Worm (Caenorhabditis elegans) whole organism, late embryonic: ENCODE results near the gene T10F2.2.

Experiments
- C08G9.2 ChIP-seq: sonication (generic microtip); optimal IDR thresholded peaks from 2 replicates; lab custom pipeline; 2016; ENCODE audit warnings: mild to moderate bottlenecking, missing genetic modification characterization, moderate library complexity, missing compliant biosample characterization
- C38D4.7 ChIP-seq: fragments of 200-800 bp; sonication (Bioruptor generic); optimal IDR thresholded peaks from 2 replicates; lab custom pipeline; 2018; ENCODE audit warnings: mild to moderate bottlenecking, missing genetic modification characterization, moderate library complexity, missing compliant biosample characterization
- F13H6.1 ChIP-seq: sonication (generic microtip); optimal IDR thresholded peaks from 2 replicates; lab custom pipeline; 2016; ENCODE audit warnings: missing genetic modification characterization, missing compliant biosample characterization
- K09A11.1 ChIP-seq: sonication (generic microtip); optimal IDR thresholded peaks from 2 replicates; lab custom pipeline; 2017; ENCODE audit warnings: antibody characterized with exemption, mild to moderate bottlenecking, missing genetic modification characterization, missing compliant biosample characterization; ENCODE audit not compliant: insufficient read depth
- T23F11.4 ChIP-seq: fragments of 200-800 bp; sonication (Bioruptor generic); optimal IDR thresholded peaks from 2 replicates; lab custom pipeline; 2018; ENCODE audit warnings: mild to moderate bottlenecking, missing genetic modification characterization, missing compliant biosample characterization
- Y22D7AL.16 ChIP-seq: sonication (generic microtip); optimal IDR thresholded peaks from 2 replicates; lab custom pipeline; 2016; ENCODE audit warnings: missing genetic modification characterization, missing compliant biosample characterization
- ahr-1 ChIP-seq: sonication (generic microtip); optimal IDR thresholded peaks from 2 replicates; lab custom pipeline; 2016; ENCODE audit warnings: missing genetic modification characterization, missing compliant biosample characterization
- ceh-14 ChIP-seq: sonication (generic microtip); optimal IDR thresholded peaks from 2 replicates; lab custom pipeline; 2016; ENCODE audit warnings: missing genotype, missing genetic modification characterization, missing compliant biosample characterization
- ceh-18 ChIP-seq: sonication (generic microtip); optimal IDR thresholded peaks from 2 replicates; lab custom pipeline; 2016; ENCODE audit warnings: missing genetic modification characterization, missing compliant biosample characterization
- ceh-19 ChIP-seq: fragments of 200-800 bp; sonication (Bioruptor generic); optimal IDR thresholded peaks from 2 replicates; lab custom pipeline; 2018; ENCODE audit warnings: mild to moderate bottlenecking, missing genetic modification characterization, missing compliant biosample characterization
- ceh-2 ChIP-seq: sonication (generic microtip); optimal IDR thresholded peaks from 2 replicates; lab custom pipeline; 2016; ENCODE audit warnings: missing genotype, missing genetic modification characterization, missing compliant biosample characterization
- ceh-31 ChIP-seq: sonication (generic microtip); optimal IDR thresholded peaks from 2 replicates; lab custom pipeline; 2016; ENCODE audit warnings: missing genetic modification characterization, missing compliant biosample characterization
- ceh-34 ChIP-seq: sonication (generic microtip); optimal IDR thresholded peaks from 2 replicates; lab custom pipeline; 2016; ENCODE audit warnings: mild to moderate bottlenecking, missing genetic modification characterization, missing compliant biosample characterization
- ceh-6 ChIP-seq: fragments of 200-800 bp; sonication (Bioruptor generic); optimal IDR thresholded peaks from 2 replicates; lab custom pipeline; 2018; ENCODE audit warnings: mild to moderate bottlenecking, missing genetic modification characterization, missing compliant biosample characterization
- ceh-9 ChIP-seq: sonication (generic microtip); optimal IDR thresholded peaks from 2 replicates; lab custom pipeline; 2016; ENCODE audit warnings: mild to moderate bottlenecking, missing genetic modification characterization, inconsistent platforms, missing compliant biosample characterization
- che-1 ChIP-seq: sonication (generic microtip); optimal IDR thresholded peaks from 2 replicates; lab custom pipeline; 2016; ENCODE audit warnings: mild to moderate bottlenecking, missing genetic modification characterization, missing compliant biosample characterization
- dmd-4 ChIP-seq: sonication (generic microtip); optimal IDR thresholded peaks from 2 replicates; lab custom pipeline; 2016; ENCODE audit warnings: borderline replicate concordance, missing genetic modification characterization, missing compliant biosample characterization
- dve-1 ChIP-seq: sonication (generic microtip); optimal IDR thresholded peaks from 2 replicates; lab custom pipeline; 2017; ENCODE audit warnings: antibody characterized with exemption, mild to moderate bottlenecking, missing genetic modification characterization, missing compliant biosample characterization
- elt-2 ChIP-seq: sonication (generic microtip); optimal IDR thresholded peaks from 2 replicates; lab custom pipeline; 2016; ENCODE audit warnings: missing genetic modification reagents, missing genetic modification characterization, missing compliant biosample characterization
- elt-4 ChIP-seq: sonication (generic microtip); optimal IDR thresholded peaks from 2 replicates; lab custom pipeline; 2016; ENCODE audit warnings: missing genetic modification characterization, missing compliant biosample characterization
- fkh-10 ChIP-seq: fragments of 150-350 bp; optimal IDR thresholded peaks from 2 replicates; lab custom pipeline; 2014; ENCODE audit warnings: missing biosample characterization, missing genetic modification reagents, missing genetic modification characterization
- gmeb-2 ChIP-seq: sonication (generic microtip); optimal IDR thresholded peaks from 2 replicates; lab custom pipeline; 2016; ENCODE audit warnings: missing genetic modification characterization, inconsistent platforms, missing compliant biosample characterization
- hlh-13 ChIP-seq: fragments of 200-800 bp; sonication (Bioruptor generic); optimal IDR thresholded peaks from 2 replicates; lab custom pipeline; 2018; ENCODE audit warnings: mild to moderate bottlenecking, missing genetic modification characterization, missing compliant biosample characterization
- hlh-15 ChIP-seq: sonication (generic microtip); optimal IDR thresholded peaks from 2 replicates; lab custom pipeline; 2016; ENCODE audit warnings: missing genetic modification characterization, missing compliant biosample characterization
- hlh-30 ChIP-seq: sonication (generic microtip); optimal IDR thresholded peaks from 2 replicates; lab custom pipeline; 2017; ENCODE audit warnings: antibody characterized with exemption, missing genetic modification characterization, missing compliant biosample characterization; ENCODE audit not compliant: insufficient read depth
- hlh-8 ChIP-seq: sonication (generic microtip); optimal IDR thresholded peaks from 2 replicates; lab custom pipeline; 2016; ENCODE audit warnings: missing genotype, missing genetic modification characterization, missing compliant biosample characterization
- lim-6 ChIP-seq: sonication (generic microtip); optimal IDR thresholded peaks from 2 replicates; lab custom pipeline; 2016; ENCODE audit warnings: missing genetic modification characterization, missing compliant biosample characterization
- lin-11 ChIP-seq: fragments of 200-800 bp; sonication (Bioruptor generic); optimal IDR thresholded peaks from 2 replicates; lab custom pipeline; 2018; ENCODE audit warnings: mild to moderate bottlenecking, missing genetic modification characterization, missing compliant biosample characterization
- nfya-1 ChIP-seq: sonication (generic microtip); optimal IDR thresholded peaks from 2 replicates; lab custom pipeline; 2017; ENCODE audit warnings: missing genetic modification characterization, mild to moderate bottlenecking, missing compliant biosample characterization, antibody characterized with exemption, moderate library complexity
- nhr-11 ChIP-seq: fragments of 150-350 bp; optimal IDR thresholded peaks from 2 replicates; lab custom pipeline; 2014; ENCODE audit warnings: missing biosample characterization, missing genetic modification characterization
- nhr-232 ChIP-seq: sonication (generic microtip); optimal IDR thresholded peaks from 2 replicates; lab custom pipeline; 2016; ENCODE audit warnings: missing genetic modification characterization, missing compliant biosample characterization
- pat-9 ChIP-seq: fragments of 200-800 bp; sonication (Bioruptor generic); optimal IDR thresholded peaks from 2 replicates; lab custom pipeline; 2018; ENCODE audit warnings: mild to moderate bottlenecking, missing genetic modification characterization, moderate library complexity, missing compliant biosample characterization
- pha-2 ChIP-seq: sonication (generic microtip); optimal IDR thresholded peaks from 2 replicates; lab custom pipeline; 2017; ENCODE audit warnings: mild to moderate bottlenecking, missing genetic modification characterization, missing compliant biosample characterization
- pqm-1 ChIP-seq: sonication (generic microtip); optimal IDR thresholded peaks from 2 replicates; lab custom pipeline; 2016; ENCODE audit warnings: missing genetic modification characterization, missing compliant biosample characterization
- ref-2 ChIP-seq: sonication (generic microtip); optimal IDR thresholded peaks from 2 replicates; lab custom pipeline; 2016; ENCODE audit warnings: missing genetic modification characterization, missing compliant biosample characterization
- rnt-1 ChIP-seq: sonication (generic microtip); optimal IDR thresholded peaks from 2 replicates; lab custom pipeline; 2016; ENCODE audit warnings: missing genetic modification characterization, missing compliant biosample characterization
- sox-2 ChIP-seq: fragments of 200-800 bp; sonication (Bioruptor generic); IDR thresholded peaks from 2 replicates; pipeline ENCODE4 v1.3.6; 2022; ENCODE audit warnings: missing genetic modification reagents, missing genetic modification characterization, missing compliant biosample characterization
- sox-4 ChIP-seq: sonication (generic microtip); optimal IDR thresholded peaks from 2 replicates; lab custom pipeline; 2017; ENCODE audit warnings: mild to moderate bottlenecking, missing genetic modification characterization, inconsistent platforms, missing compliant biosample characterization
- syd-9 ChIP-seq: sonication (generic microtip); optimal IDR thresholded peaks from 2 replicates; lab custom pipeline; 2016; ENCODE audit warnings: mild to moderate bottlenecking, missing genetic modification characterization, moderate library complexity, missing compliant biosample characterization
- tbx-2 ChIP-seq: sonication (generic microtip); optimal IDR thresholded peaks from 2 replicates; lab custom pipeline; 2016; ENCODE audit warnings: missing genetic modification characterization, missing compliant biosample characterization
- ttx-3 ChIP-seq: sonication (generic microtip); optimal IDR thresholded peaks from 2 replicates; lab custom pipeline; 2016; ENCODE audit warnings: missing genetic modification reagents, missing genetic modification characterization, missing compliant biosample characterization
- unc-3 ChIP-seq, 2 experiments: fragments of 200-800 bp in 1 of 2; sonication (Bioruptor generic) in 1 of 2; sonication (generic microtip) in 1 of 2; conservative IDR thresholded peaks in 1 of 2; optimal IDR thresholded peaks in 1 of 2; 2 replicates each; pipeline versions ENCODE4 v1.3.6 to Lab custom; 2016 to 2022; ENCODE audit warnings: missing compliant biosample characterization in 2 of 2, missing genetic modification characterization in 2 of 2, missing genetic modification reagents in 1 of 2
- unc-42 ChIP-seq: sonication (generic microtip); optimal IDR thresholded peaks from 2 replicates; lab custom pipeline; 2016; ENCODE audit warnings: missing genotype, missing genetic modification characterization, missing compliant biosample characterization
- unc-86 ChIP-seq: sonication (generic microtip); optimal IDR thresholded peaks from 2 replicates; lab custom pipeline; 2016; ENCODE audit warnings: missing genetic modification characterization, missing compliant biosample characterization
- zip-5 ChIP-seq: sonication (generic microtip); optimal IDR thresholded peaks from 2 replicates; lab custom pipeline; 2016; ENCODE audit warnings: missing genetic modification characterization, missing compliant biosample characterization
- ztf-16 ChIP-seq: sonication (generic microtip); optimal IDR thresholded peaks from 2 replicates; lab custom pipeline; 2017; ENCODE audit warnings: missing genetic modification characterization, missing compliant biosample characterization

T10F2.2 gene

DNA sequence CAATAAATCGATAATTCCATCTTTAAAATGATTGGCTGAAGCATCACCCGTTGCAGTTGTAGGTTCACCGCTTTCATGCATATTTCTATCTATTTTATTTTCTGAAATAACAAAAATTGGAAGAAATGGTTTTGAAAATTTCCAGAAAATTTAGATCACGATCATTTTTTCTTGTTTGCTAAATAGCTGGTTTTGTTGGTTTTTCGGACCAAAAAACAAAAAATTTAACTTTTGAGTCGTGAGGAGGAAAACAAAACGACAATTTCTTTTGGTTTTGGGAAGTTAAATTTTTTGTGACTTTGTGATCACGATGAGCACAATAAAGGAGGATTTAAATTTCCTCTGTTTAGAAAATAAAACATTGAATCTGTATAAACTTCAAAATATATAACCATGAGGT lies at the start of gene T10F2.2:
Gene T10F2.2 (minus strand): TSS at position 101 of the 400 bp plus-strand sequence.
- no peak for TF ChIP-seq gmeb-2
- no peak for TF ChIP-seq dmd-4 (tag; lab: Kevin White, UChicago)
- TF ChIP-seq ceh-9 (tag; lab: Kevin White, UChicago) = no peak
- no peak for TF ChIP-seq tbx-2 (tag; lab: Kevin White, UChicago)
- TF ChIP-seq pqm-1 (tag; lab: Kevin White, UChicago) = no peak

- TF ChIP-seq unc-3 (GFP tag; conservative IDR thresholded peaks at IDR 0.05; lab: Robert Waterston, UW) (no peak), unc-3 (tag; optimal IDR thresholded peaks at IDR 0.05; lab: Kevin White, UChicago) (no peak), rnt-1 (no peak), elt-4 (no peak), che-1 (tag; lab: Kevin White, UChicago) (no peak), unc-42 (tag; lab: Kevin White, UChicago) (no peak), elt-2 (tag; lab: Kevin White, UChicago) (no peak), fkh-10 (GFP tag; lab: Kevin White, UChicago) (no peak), K09A11.1 (tag; lab: Kevin White, UChicago) (no peak), ceh-34 (tag; lab: Kevin White, UChicago) (no peak), nhr-11 (tag; lab: Kevin White, UChicago) (no peak), C08G9.2 (tag; lab: Kevin White, UChicago) (no peak), nhr-232 (tag; lab: Kevin White, UChicago) (no peak), lim-6 (tag; lab: Kevin White, UChicago) (no peak), lin-11 (tag; lab: Kevin White, UChicago) (no peak), hlh-8 (tag; lab: Kevin White, UChicago) (no peak)
- TF ChIP-seq, all 69 proteins: peak for 0
Observed at ce11 chrIII:5214162-5214561, 49.1 kb upstream of the T10F2.2 start.

DNA sequence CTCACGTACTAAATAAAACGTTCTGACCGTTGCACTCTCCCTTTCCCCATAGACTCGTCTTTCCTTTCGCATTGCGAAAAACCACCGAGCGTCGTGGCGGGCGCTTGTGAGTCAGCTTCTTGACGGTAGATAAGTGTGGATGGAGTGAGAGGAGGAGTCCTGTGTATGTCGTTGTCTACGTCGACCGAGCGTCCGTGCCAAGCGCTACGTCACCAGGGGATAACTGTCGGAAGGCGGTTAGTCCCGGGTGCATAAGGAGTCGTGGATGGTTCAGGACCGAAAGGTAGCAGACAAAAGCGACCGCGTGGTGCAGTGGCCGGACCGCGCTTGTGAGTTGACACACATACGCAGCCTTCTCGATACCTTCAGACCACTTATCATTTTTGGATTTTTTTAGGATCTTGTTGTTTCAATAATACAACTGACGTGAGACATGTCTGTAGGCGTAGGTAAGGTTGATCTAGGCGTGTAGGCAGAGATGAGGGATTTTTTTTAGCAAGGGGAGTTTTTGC lies 46.1 kb upstream of the T10F2.2 start:
- TF ChIP-seq ceh-2 (tag; lab: Kevin White, UChicago) (peak; percentile 62), che-1 (tag; lab: Kevin White, UChicago) (peak; percentile 69), lin-11 (tag; lab: Kevin White, UChicago) (peak; percentile 63), rnt-1 (peak; percentile 25), pat-9 (tag; lab: Kevin White, UChicago) (peak; percentile 43), unc-86 (tag; lab: Kevin White, UChicago) (peak; percentile 45), T23F11.4 (GFP tag; lab: Kevin White, UChicago) (peak; percentile 30), unc-3 (GFP tag; conservative IDR thresholded peaks at IDR 0.05; lab: Robert Waterston, UW) (peak; percentile 61; the same call in 1 of the 2 replicates), unc-3 (tag; optimal IDR thresholded peaks at IDR 0.05; lab: Kevin White, UChicago) (peak; percentile 48), ceh-18 (peak; percentile 73), F13H6.1 (tag; lab: Kevin White, UChicago) (peak; percentile 23), ttx-3 (tag; lab: Kevin White, UChicago) (peak; percentile 3), C38D4.7 (GFP tag; lab: Kevin White, UChicago) (peak; percentile 64), sox-4 (tag; lab: Kevin White, UChicago) (peak; percentile 63), ceh-34 (tag; lab: Kevin White, UChicago) (peak; percentile 73), dmd-4 (tag; lab: Kevin White, UChicago) (peak; percentile 72), nfya-1 (tag; lab: Kevin White, UChicago) (peak; percentile 1), ceh-19 (peak; percentile 82), syd-9 (tag; lab: Kevin White, UChicago) (peak; percentile 72), ceh-31 (tag; lab: Kevin White, UChicago) (peak; percentile 54), ceh-14 (peak; percentile 41), lim-6 (tag; lab: Kevin White, UChicago) (peak; percentile 33), hlh-13 (GFP tag; lab: Kevin White, UChicago) (peak; percentile 25), ceh-6 (GFP tag; lab: Kevin White, UChicago) (peak; percentile 66), ztf-16 (tag; lab: Kevin White, UChicago) (peak; percentile 10), ahr-1 (tag; lab: Kevin White, UChicago) (peak; percentile 20), sox-2 (peak; percentile 17; the same call in 1 of the 2 replicates), hlh-15 (tag; lab: Kevin White, UChicago) (peak; percentile 60), dve-1 (tag; lab: Kevin White, UChicago) (peak; percentile 25), Y22D7AL.16 (tag; lab: Kevin White, UChicago) (peak; percentile 65), elt-2 (tag; lab: Kevin White, UChicago) (peak; percentile 74), pha-2 (tag; lab: Kevin White, UChicago) (peak; percentile 70), ref-2 (tag; lab: Kevin White, UChicago) (peak; percentile 83), zip-5 (peak; percentile 4), hlh-30 (peak; percentile 42)
